Fruit fly (Drosophila melanogaster) whole organism, pupa: Measurements from ENCODE around the gene CG31717.

Source experiments
- CG15710 ChIP-seq: fragments of 200-800 bp; sonication (Bioruptor generic); optimal IDR thresholded peaks from 2 replicates; lab custom pipeline; 2018; ENCODE audit warnings: missing biosample characterization, mild to moderate bottlenecking, missing genetic modification characterization, moderate library complexity
- CG17806 ChIP-seq: fragments of 200-800 bp; sonication (Bioruptor generic); optimal IDR thresholded peaks from 2 replicates; lab custom pipeline; 2018; ENCODE audit warnings: missing biosample characterization, mild to moderate bottlenecking, missing genetic modification characterization, moderate library complexity
- CG34367 ChIP-seq: fragments of 200-800 bp; sonication (Bioruptor generic); optimal IDR thresholded peaks from 2 replicates; lab custom pipeline; 2018; ENCODE audit warnings: missing biosample characterization, mild to moderate bottlenecking, missing genetic modification characterization
- CG9948 ChIP-seq: fragments of 200-800 bp; sonication (Bioruptor generic); optimal IDR thresholded peaks from 2 replicates; lab custom pipeline; 2018; ENCODE audit warnings: missing biosample characterization, mild to moderate bottlenecking, missing genetic modification characterization, moderate library complexity
- fd96Ca ChIP-seq: fragments of 200-800 bp; sonication (Bioruptor generic); IDR thresholded peaks from 3 replicates; pipeline ENCODE4 v1.3.6; 2022; ENCODE audit warnings: missing biosample characterization, missing genetic modification characterization

DNA sequence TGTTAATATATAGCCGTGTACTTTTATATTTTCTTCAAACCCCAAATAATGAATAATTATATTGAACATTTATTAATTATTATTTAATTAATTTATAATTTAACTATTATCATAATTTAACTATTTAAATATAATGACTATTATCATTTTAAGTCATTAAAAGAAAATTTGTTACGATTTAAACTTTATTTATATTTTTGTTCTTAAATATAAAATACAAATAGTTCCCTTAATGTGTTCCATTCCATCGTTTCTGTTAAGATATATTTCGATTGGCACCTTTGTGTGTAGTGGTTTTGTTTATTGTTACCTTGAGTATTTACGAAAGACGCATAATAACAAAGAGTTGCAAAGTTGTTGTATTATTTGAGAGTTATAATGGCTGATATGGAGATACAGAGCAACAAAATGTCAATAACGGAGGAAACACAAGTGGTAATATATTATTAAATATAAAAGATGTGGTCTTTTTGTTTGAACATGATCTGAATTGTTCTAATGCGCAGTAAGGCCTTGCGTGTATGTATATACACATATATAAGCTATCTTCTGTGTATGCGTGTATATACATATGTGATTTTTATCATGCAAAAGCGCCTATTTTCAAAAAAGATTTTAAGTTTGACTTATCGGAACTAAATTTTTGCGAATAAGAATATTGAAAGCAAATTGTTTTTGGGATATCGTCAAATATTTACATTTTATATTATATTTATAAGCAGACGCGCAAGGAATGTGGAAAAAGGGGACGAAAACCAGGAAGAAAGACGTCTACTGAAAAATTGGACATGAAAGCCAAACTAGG lies 13.5 kb downstream of the CG31717 start, which contains the start of gene REPTOR-BP:
- no peak for TF ChIP-seq CG34367 (tag; lab: Kevin White, UChicago)
- no peak for TF ChIP-seq fd96Ca
- TF ChIP-seq CG17806 (tag; lab: Kevin White, UChicago), result no peak
- no peak for TF ChIP-seq CG15710 (tag; lab: Kevin White, UChicago)
- no peak for TF ChIP-seq CG9948 (tag; lab: Kevin White, UChicago)
